Worm (Caenorhabditis elegans) whole organism, L4/young adult: ENCODE data around the gene D2023.1.

Experiments
- W03F9.2 ChIP-seq: fragments of 150-350 bp; optimal IDR thresholded peaks from 2 replicates; lab custom pipeline; 2014; ENCODE audit warnings: missing biosample characterization, missing genetic modification characterization
- dao-5 ChIP-seq: sonication (generic microtip); optimal IDR thresholded peaks from 2 replicates; lab custom pipeline; 2016; ENCODE audit warnings: missing genotype, missing genetic modification characterization, moderate library complexity, missing compliant biosample characterization
- him-1 ChIP-seq: sonication (generic microtip); optimal IDR thresholded peaks from 2 replicates; lab custom pipeline; 2016; ENCODE audit warnings: missing genotype, missing genetic modification reagents, missing genetic modification characterization, missing compliant biosample characterization

Gene D2023.1

DNA sequence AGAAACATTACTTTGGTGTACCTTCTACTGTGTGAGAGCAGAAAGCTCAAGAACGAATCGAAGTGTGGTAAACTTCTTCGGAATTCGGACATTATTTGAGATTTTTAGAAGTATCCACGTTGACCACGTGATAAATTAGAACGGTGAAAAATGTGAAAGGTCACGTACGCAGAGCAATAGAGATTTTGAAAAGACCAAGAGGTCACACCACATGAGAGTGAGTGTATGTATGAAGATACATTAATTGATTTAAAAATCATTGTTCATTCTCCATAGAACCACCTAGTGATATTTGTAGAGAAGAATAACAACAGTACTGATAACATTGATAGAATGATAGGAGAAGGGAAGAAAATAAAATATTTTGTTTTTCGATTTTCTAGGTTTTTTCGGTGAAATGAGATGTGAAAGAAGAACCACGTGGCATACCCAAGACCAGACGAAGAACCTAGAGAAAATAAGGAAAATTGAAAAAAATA is 33.1 kb downstream of the D2023.1 start, which contains the start of gene pyc-1:
Gene pyc-1 (minus strand): TSS at position 69 of the 479 bp plus-strand sequence.
- TF ChIP-seq W03F9.2 (tag; lab: Kevin White, UChicago) (peak; percentile 8), dao-5 (tag; lab: Kevin White, UChicago) (no peak)

DNA sequence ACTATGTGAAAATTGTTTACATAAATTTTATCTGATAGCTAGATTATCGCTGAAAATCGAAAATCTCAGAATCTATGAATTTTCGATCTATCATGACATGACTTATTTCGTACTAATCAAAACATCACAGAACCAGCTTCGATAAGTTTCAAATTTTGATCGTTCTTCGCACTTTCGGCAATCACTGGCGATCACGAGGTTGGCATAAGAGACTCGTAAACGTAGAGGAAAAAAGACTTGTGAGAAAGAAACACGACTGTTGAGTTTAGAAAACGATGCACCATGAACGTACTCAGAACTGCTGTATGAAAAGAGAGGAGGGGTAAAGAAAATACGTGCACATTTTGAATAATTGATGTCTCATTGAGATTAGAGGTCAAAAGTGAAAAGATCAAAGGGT is 34.6 kb downstream of the D2023.1 start:
- peak; percentile 35 for TF ChIP-seq W03F9.2 (tag; lab: Kevin White, UChicago)
- no peak for TF ChIP-seq dao-5 (tag; lab: Kevin White, UChicago)
- no peak for TF ChIP-seq him-1 (tag; lab: Kevin White, UChicago)

DNA sequence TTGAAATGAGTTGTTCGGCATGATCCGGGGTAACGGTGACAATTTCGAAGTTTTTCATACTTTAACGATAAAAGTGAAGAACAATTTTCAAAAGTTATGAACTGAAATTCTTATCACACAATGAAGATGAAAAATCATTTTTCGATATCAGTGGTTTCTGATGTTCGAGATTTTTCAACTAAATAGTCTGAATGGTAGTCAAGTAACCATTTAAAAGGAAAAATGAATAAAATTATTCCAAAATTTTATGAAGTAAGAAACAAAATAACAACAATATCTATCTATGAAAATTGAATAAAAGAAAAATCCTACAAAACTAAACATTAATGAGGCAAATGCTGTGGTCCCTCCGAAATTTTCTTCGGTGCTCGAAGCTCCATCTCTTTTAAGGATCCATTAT is 36.3 kb downstream of the D2023.1 start, which contains the start of gene D2023.4:
Gene D2023.4 (minus strand): TSS at position 101 of the 400 bp plus-strand sequence.
- TF ChIP-seq dao-5 (tag; lab: Kevin White, UChicago) (no peak), him-1 (tag; lab: Kevin White, UChicago) (no peak), W03F9.2 (tag; lab: Kevin White, UChicago) (no peak)

DNA sequence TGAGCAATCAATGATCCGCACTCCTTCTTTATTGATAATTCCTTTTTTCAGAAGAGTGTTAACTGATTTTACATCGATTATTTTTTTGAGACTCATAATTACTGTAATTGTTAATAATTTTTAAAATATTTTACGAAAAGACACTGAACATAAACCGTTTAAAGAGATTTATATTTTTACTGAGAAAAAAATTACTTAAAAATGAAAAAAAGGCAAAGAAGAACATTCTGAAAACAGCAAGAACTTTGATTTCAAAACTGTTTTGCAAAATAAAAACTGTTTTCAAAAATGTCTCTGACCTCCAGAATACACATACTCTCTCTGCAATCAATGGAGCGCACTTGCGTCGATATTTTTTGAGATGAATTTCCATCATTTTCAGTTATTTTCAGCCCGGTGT is 37.6 kb downstream of the D2023.1 start, which contains the start of the genes mpst-1 and D2023.6:
Gene mpst-1 (minus strand): TSS at position 101 of the 400 bp plus-strand sequence.
Gene D2023.6 (plus strand): TSS at position 388 of the 400 bp plus-strand sequence.
- TF ChIP-seq him-1 (tag; lab: Kevin White, UChicago): no peak
- no peak for TF ChIP-seq W03F9.2 (tag; lab: Kevin White, UChicago)

DNA sequence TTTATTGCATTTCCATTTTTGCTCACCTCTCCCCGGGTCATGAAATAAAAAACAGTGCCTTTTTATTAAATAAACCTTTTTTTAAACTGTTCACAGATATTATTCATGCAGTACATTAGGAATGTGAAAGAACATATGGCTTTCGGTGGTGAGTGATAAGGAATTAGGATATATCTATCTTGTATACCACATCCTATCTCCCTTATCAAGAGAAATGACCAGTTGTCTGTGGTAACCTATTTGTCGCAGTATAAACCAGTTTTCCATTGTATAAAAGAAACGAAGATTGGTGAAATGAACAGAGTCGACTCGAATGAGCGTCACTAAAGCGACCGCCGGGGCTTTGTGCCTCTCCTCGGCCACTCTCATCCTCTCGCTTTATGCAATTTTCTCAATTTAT is 39.9 kb downstream of the D2023.1 start, which contains the start of gene col-158:
Gene col-158 (plus strand): TSS at position 301 of the 400 bp plus-strand sequence.
- no peak for TF ChIP-seq him-1 (tag; lab: Kevin White, UChicago)
- no peak for TF ChIP-seq W03F9.2 (tag; lab: Kevin White, UChicago)
- no peak for TF ChIP-seq dao-5 (tag; lab: Kevin White, UChicago)

DNA sequence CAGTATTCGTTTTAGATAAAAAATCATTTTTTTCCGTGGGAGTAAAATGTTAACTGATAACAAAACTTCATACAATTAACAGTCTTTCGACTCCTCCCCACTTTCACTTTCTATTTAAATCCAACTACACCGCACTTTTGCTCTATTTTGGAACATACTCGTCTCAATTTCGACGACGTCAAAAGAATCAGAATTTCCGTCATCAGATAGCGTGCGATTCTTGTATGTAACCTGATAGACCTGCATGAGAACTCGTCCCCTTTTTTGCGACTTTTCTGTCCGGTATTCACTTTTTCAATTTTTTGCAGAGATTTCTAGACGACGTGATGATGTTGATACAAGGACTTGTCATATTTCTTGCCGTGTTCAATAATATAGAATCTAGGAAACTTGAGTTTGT is 44.0 kb downstream of the D2023.1 start, which contains the start of gene pho-8:
Gene pho-8 (plus strand): TSS at position 301 of the 400 bp plus-strand sequence.
- TF ChIP-seq him-1 (tag; lab: Kevin White, UChicago) (no peak), dao-5 (tag; lab: Kevin White, UChicago) (no peak), W03F9.2 (tag; lab: Kevin White, UChicago) (no peak)

DNA sequence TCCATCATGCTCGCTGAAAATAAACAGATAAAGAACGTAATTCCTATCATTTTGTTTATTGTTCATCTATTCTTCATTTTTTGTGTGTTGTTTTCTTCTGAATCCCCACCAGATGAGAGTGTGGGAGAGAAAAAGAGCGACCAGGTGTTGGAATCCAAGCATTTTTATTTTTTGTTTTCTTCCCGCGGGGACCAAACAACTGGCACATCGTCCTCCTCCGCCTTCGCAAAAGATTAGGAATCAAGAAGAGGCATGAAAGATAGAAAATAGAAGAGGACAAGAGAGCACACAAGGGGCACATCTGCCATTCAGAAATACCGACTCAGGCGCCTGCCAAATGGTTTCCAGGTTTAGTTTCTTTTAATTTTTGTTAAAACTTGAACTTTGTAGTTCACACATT is 46.7 kb downstream of the D2023.1 start, which contains the start of gene R13H4.2:
Gene R13H4.2 (plus strand): TSS at position 319 of the 400 bp plus-strand sequence.
- TF ChIP-seq dao-5 (tag; lab: Kevin White, UChicago) (no peak), W03F9.2 (tag; lab: Kevin White, UChicago) (no peak), him-1 (tag; lab: Kevin White, UChicago) (no peak)

DNA sequence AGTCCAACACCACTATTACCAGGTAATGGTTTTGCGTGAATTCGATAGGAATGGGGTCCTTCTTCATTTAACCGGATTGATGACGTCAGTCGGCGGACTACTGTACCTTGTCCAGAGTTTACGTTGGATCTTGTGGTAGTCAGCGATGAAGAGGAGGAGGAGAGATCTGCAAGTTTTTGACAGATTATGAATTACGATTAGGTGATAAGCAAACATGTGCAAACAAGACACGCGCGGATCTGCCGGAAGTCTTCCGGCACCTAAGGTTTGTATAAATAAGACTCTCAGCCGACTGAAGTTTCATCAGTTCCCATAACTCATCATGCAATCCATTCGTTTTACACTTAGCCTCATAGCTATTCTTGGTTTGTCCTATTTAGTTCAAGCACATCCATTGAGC is 49.9 kb downstream of the D2023.1 start, which contains the start of gene idpb-5:
Gene idpb-5 (plus strand): TSS at position 301 of the 400 bp plus-strand sequence.
- no peak for TF ChIP-seq W03F9.2 (tag; lab: Kevin White, UChicago)

DNA sequence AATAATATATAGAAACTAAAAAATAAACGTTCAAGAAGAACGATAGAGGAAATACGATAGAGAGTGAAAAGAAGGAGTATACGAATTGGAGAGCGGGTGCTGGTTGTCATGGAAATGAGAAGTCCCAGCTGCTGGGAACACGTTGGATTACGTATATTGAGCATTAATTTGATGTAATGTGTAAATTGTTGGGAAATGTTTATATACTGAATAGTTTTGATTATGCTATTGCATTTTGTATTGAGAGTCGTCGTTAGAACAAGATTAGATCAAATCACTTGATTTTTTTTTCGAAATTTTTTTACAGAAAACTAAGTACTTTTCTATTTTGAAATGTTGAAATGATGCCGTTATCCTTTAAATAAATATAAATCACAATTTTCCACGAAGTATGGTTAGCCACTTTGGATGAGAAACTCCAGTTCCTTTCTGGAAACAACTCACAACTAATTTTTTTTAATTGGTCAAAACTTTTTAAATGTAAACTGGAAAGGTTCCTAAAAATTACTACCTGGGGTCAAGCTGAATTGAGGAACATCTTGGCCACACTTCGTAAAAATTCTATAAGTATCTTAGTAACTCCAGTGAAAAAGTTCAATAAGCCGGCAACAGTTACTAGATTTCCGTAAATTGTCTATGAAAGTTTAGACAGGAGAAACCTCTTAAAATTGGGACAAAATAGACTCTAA is 54.5 kb downstream of the D2023.1 start, which contains the start of gene nphp-4:
Gene nphp-4 (minus strand): TSS at position 51 of the 689 bp plus-strand sequence.
- TF ChIP-seq W03F9.2 (tag; lab: Kevin White, UChicago) (no peak), dao-5 (tag; lab: Kevin White, UChicago) (no peak), him-1 (tag; lab: Kevin White, UChicago) (no peak)

DNA sequence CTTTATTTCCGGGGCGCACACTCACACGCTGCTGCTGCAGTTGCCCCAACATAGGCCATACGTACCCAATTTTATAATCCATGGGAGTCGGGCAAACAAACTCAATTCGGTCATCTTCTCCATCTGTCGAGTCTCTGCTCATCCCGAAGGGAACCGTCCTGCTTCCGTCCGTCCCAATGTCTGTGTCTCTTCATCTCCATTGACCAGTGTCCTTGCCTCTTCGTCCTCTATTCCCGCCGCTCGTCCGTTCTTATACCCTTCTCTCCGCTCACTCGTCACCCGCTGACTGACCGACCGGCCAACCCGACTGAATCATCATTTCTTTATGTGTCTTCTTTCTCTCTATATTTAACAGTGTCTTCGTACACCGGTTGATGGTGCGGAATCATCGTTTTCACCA is 55.5 kb downstream of the D2023.1 start:
- no peak for TF ChIP-seq dao-5 (tag; lab: Kevin White, UChicago)
- TF ChIP-seq W03F9.2 (tag; lab: Kevin White, UChicago): no peak
- peak; percentile 42 for TF ChIP-seq him-1 (tag; lab: Kevin White, UChicago)

DNA sequence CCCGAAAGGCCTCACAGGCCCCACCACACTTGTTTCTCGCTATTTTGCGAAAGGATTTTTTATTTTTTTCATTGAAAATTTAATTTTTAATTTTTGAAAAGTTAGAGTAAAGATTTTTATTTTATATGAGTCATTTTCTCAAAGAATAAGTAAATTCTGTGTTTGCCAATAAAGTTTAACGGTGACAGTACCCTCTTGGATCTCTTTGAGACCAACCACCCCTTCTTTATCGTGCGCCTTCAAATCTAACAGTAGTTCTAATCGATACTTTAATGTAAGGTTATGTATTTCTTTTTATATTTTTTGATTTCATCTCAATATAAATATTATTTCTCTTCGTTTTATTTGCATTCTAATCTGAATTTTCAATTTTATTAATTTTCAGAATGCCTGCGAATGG is 56.1 kb downstream of the D2023.1 start, which contains the start of gene hmp-1:
Gene hmp-1 (plus strand): TSS at position 380 of the 400 bp plus-strand sequence.
- TF ChIP-seq W03F9.2 (tag; lab: Kevin White, UChicago) (no peak), dao-5 (tag; lab: Kevin White, UChicago) (no peak), him-1 (tag; lab: Kevin White, UChicago) (no peak)

DNA sequence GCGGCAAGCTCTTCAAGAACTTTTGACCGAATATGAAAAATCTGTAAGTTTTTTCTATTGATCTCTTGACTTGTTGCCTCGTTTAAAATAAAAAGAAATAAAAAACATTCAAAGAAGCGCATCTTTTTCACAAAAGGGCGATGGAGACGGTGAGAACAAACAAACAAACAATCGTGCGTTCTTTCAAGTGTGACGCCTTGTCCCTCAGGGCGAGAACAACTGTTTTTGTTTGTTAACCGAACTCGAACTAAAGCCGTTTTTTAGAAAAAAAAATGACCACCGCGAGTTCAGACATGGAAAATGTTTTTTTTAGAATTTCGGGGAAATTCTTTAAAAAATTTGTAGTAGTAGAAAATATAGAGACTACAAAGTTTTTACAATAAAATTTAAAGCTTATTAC is 57.6 kb downstream of the D2023.1 start:
- TF ChIP-seq him-1 (tag; lab: Kevin White, UChicago): no peak
- no peak for TF ChIP-seq dao-5 (tag; lab: Kevin White, UChicago)
- no peak for TF ChIP-seq W03F9.2 (tag; lab: Kevin White, UChicago)

DNA sequence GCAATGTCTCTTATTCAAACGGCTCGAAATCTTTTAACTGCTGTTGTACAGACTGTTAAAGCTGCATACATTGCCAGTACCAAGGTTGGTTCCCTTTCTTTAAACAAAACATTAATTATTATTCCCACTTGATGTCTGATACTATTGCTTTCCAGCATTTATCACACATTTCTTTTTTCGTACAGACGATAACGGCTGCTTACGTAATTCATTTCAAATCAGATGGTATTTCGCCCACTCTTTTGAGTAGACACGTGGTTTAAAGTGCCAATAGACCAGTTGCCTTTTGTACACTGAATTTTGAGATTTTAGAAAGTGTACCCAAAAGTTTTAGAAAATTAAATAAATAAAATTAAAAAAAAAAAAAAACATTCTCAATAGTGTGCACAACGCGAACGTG is 60.1 kb downstream of the D2023.1 start:
- TF ChIP-seq him-1 (tag; lab: Kevin White, UChicago) (no peak), dao-5 (tag; lab: Kevin White, UChicago) (no peak), W03F9.2 (tag; lab: Kevin White, UChicago) (no peak)
